Worm (Caenorhabditis elegans) whole organism, L4/young adult: ENCODE data around the gene semo-1.

Experiments
- dao-5 ChIP-seq: sonication (generic microtip); optimal IDR thresholded peaks from 2 replicates; lab custom pipeline; 2016; ENCODE audit warnings: missing genotype, missing genetic modification characterization, moderate library complexity, missing compliant biosample characterization
- him-1 ChIP-seq: sonication (generic microtip); optimal IDR thresholded peaks from 2 replicates; lab custom pipeline; 2016; ENCODE audit warnings: missing genotype, missing genetic modification reagents, missing genetic modification characterization, missing compliant biosample characterization

ce11 chrIV:14050442-14050841 is 558 bp upstream of the semo-1 start:
- TF ChIP-seq dao-5 (tag; lab: Kevin White, UChicago) (no peak), him-1 (no peak)
